Worm (Caenorhabditis elegans) whole organism, L4 larva: ENCODE data around the gene F49F1.15.

ENCODE experiments used
- D1046.2 ChIP-seq: fragments of 200-800 bp; sonication (Bioruptor generic); IDR thresholded peaks from 2 replicates; pipeline ENCODE4 v1.3.6; 2022; ENCODE audit warnings: missing genetic modification characterization, missing compliant biosample characterization
- F37D6.2 ChIP-seq: sonication (generic microtip); optimal IDR thresholded peaks from 2 replicates; lab custom pipeline; 2016; ENCODE audit warnings: mild to moderate bottlenecking, missing genetic modification characterization, missing compliant biosample characterization
- T20F7.1 ChIP-seq: fragments of 200-800 bp; sonication (Bioruptor generic); optimal IDR thresholded peaks from 2 replicates; lab custom pipeline; 2018; ENCODE audit warnings: mild to moderate bottlenecking, missing genetic modification characterization, missing compliant biosample characterization
- T26A8.4 ChIP-seq: fragments of 200-800 bp; sonication (Bioruptor generic); IDR thresholded peaks from 2 replicates; pipeline ENCODE4 v1.3.6; 2022; ENCODE audit warnings: missing genetic modification characterization, missing compliant biosample characterization
- Y48G9A.11 ChIP-seq: fragments of 200-800 bp; sonication (Bioruptor generic); IDR thresholded peaks from 2 replicates; pipeline ENCODE4 v1.3.6; 2022; ENCODE audit warnings: missing genetic modification reagents, missing genetic modification characterization, missing compliant biosample characterization
- Y5F2A.4 ChIP-seq: fragments of 200-800 bp; sonication (Bioruptor generic); optimal IDR thresholded peaks from 2 replicates; lab custom pipeline; 2018; ENCODE audit warnings: mild to moderate bottlenecking, missing genetic modification characterization, missing compliant biosample characterization
- ZK546.5 ChIP-seq, 2 experiments: sonication (generic microtip); optimal IDR thresholded peaks; 2 replicates each; lab custom pipeline; 2017; ENCODE audit warnings: missing biosample characterization in 2 of 2, missing genetic modification characterization in 2 of 2
- aly-2 ChIP-seq: sonication (generic microtip); optimal IDR thresholded peaks from 2 replicates; lab custom pipeline; 2018; ENCODE audit warnings: missing biosample characterization, missing genetic modification characterization
- ceh-20 ChIP-seq: fragments of 200-800 bp; sonication (Bioruptor generic); IDR thresholded peaks from 2 replicates; pipeline ENCODE4 v1.3.6; 2022; ENCODE audit warnings: missing genetic modification reagents, missing genetic modification characterization, missing compliant biosample characterization
- ceh-28 ChIP-seq: fragments of 150-350 bp; optimal IDR thresholded peaks from 2 replicates; lab custom pipeline; 2014; ENCODE audit warnings: missing biosample characterization, missing genetic modification reagents, missing genetic modification characterization
- ceh-82 ChIP-seq: sonication (generic microtip); optimal IDR thresholded peaks from 2 replicates; lab custom pipeline; 2017; ENCODE audit warnings: missing biosample characterization, missing genetic modification characterization
- cey-2 ChIP-seq: sonication (generic microtip); optimal IDR thresholded peaks from 3 replicates; lab custom pipeline; 2017; ENCODE audit warnings: missing genetic modification characterization, mild to moderate bottlenecking, missing compliant biosample characterization, antibody characterized with exemption, borderline replicate concordance; ENCODE audit not compliant: insufficient read depth
- ctbp-1 ChIP-seq: fragments of 200-800 bp; sonication (Bioruptor generic); IDR thresholded peaks from 2 replicates; pipeline ENCODE4 v1.3.6; 2022; ENCODE audit warnings: missing genetic modification reagents, missing genetic modification characterization, missing compliant biosample characterization
- dmd-6 ChIP-seq: fragments of 200-800 bp; sonication (Bioruptor generic); IDR thresholded peaks from 2 replicates; pipeline ENCODE4 v1.3.6; 2022; ENCODE audit warnings: missing genetic modification reagents, missing genetic modification characterization, missing compliant biosample characterization
- dpl-1 ChIP-seq: fragments of 150-350 bp; optimal IDR thresholded peaks from 2 replicates; lab custom pipeline; 2014; ENCODE audit warnings: missing biosample characterization, missing genetic modification reagents, missing genetic modification characterization
- duxl-1 ChIP-seq: sonication (generic microtip); optimal IDR thresholded peaks from 2 replicates; lab custom pipeline; 2016; ENCODE audit warnings: mild to moderate bottlenecking, missing genetic modification characterization, moderate library complexity, missing compliant biosample characterization; ENCODE audit not compliant: poor library complexity
- dve-1 ChIP-seq: sonication (generic microtip); optimal IDR thresholded peaks from 2 replicates; lab custom pipeline; 2017; ENCODE audit warnings: antibody characterized with exemption, mild to moderate bottlenecking, missing genetic modification characterization, missing compliant biosample characterization; ENCODE audit not compliant: insufficient read depth
- egl-27 ChIP-seq: sonication (generic microtip); optimal IDR thresholded peaks from 3 replicates; lab custom pipeline; 2017; ENCODE audit warnings: missing biosample characterization, missing genetic modification reagents, missing genetic modification characterization
- egl-43 ChIP-seq: fragments of 200-800 bp; sonication (Bioruptor generic); IDR thresholded peaks from 2 replicates; pipeline ENCODE4 v1.3.6; 2022; ENCODE audit warnings: missing genetic modification reagents, missing genetic modification characterization, missing compliant biosample characterization
- gei-8 ChIP-seq: fragments of 200-800 bp; sonication (Bioruptor generic); optimal IDR thresholded peaks from 2 replicates; lab custom pipeline; 2018; ENCODE audit warnings: mild to moderate bottlenecking, missing genetic modification characterization, missing compliant biosample characterization
- hif-1 ChIP-seq, 2 experiments: sonication (generic microtip); optimal IDR thresholded peaks; 2 replicates each; lab custom pipeline; 2016 to 2017; ENCODE audit warnings: missing compliant biosample characterization in 2 of 2, missing genetic modification characterization in 2 of 2, missing genetic modification reagents in 2 of 2, missing genotype in 2 of 2, mild to moderate bottlenecking in 1 of 2
- hlh-11 ChIP-seq: fragments of 200-800 bp; sonication (Bioruptor generic); optimal IDR thresholded peaks from 2 replicates; lab custom pipeline; 2018; ENCODE audit warnings: mild to moderate bottlenecking, missing genetic modification characterization, missing compliant biosample characterization
- hmg-1.1 ChIP-seq: fragments of 200-800 bp; sonication (Bioruptor generic); IDR thresholded peaks from 2 replicates; pipeline ENCODE4 v1.3.6; 2022; ENCODE audit warnings: missing genetic modification reagents, missing genetic modification characterization, missing compliant biosample characterization
- lsy-2 ChIP-seq, 2 experiments: fragments of 150-350 bp in 1 of 2; sonication (generic microtip) in 1 of 2; optimal IDR thresholded peaks; 2 replicates each; lab custom pipeline; 2014 to 2017; ENCODE audit warnings: missing biosample characterization in 2 of 2, missing genetic modification characterization in 2 of 2
- mdl-1 ChIP-seq, 2 experiments: fragments of 150-350 bp in 1 of 2; sonication (generic microtip) in 1 of 2; optimal IDR thresholded peaks; 2 replicates each; lab custom pipeline; 2014 to 2017; ENCODE audit warnings: missing biosample characterization in 2 of 2, missing genetic modification characterization in 2 of 2
- mdt-29 ChIP-seq: fragments of 200-800 bp; sonication (Bioruptor generic); IDR thresholded peaks from 2 replicates; pipeline ENCODE4 v1.3.6; 2022; ENCODE audit warnings: missing genetic modification reagents, missing genetic modification characterization, missing compliant biosample characterization
- mxl-3 ChIP-seq: fragments of 200-800 bp; sonication (Bioruptor generic); optimal IDR thresholded peaks from 2 replicates; lab custom pipeline; 2018; ENCODE audit warnings: mild to moderate bottlenecking, missing genetic modification characterization, missing compliant biosample characterization
- nhr-102 ChIP-seq: sonication (generic microtip); optimal IDR thresholded peaks from 2 replicates; lab custom pipeline; 2016; ENCODE audit warnings: mild to moderate bottlenecking, missing genetic modification characterization, moderate library complexity, missing compliant biosample characterization
- nhr-111 ChIP-seq: fragments of 200-800 bp; sonication (Bioruptor generic); optimal IDR thresholded peaks from 2 replicates; lab custom pipeline; 2018; ENCODE audit warnings: mild to moderate bottlenecking, missing genetic modification characterization, missing compliant biosample characterization
- nhr-25 ChIP-seq: sonication (generic microtip); optimal IDR thresholded peaks from 2 replicates; lab custom pipeline; 2017; ENCODE audit warnings: missing genetic modification characterization, mild to moderate bottlenecking, missing compliant biosample characterization, antibody characterized with exemption, moderate library complexity, borderline replicate concordance; ENCODE audit not compliant: insufficient read depth
- nhr-41 ChIP-seq: fragments of 200-800 bp; sonication (Bioruptor generic); IDR thresholded peaks from 2 replicates; pipeline ENCODE4 v1.3.6; 2022; ENCODE audit warnings: missing genetic modification reagents, missing genetic modification characterization, missing compliant biosample characterization
- nhr-48 ChIP-seq: sonication (generic microtip); optimal IDR thresholded peaks from 2 replicates; lab custom pipeline; 2016; ENCODE audit warnings: mild to moderate bottlenecking, missing genetic modification characterization, missing compliant biosample characterization
- nhr-6 ChIP-seq: fragments of 150-350 bp; optimal IDR thresholded peaks from 2 replicates; lab custom pipeline; 2014; ENCODE audit warnings: missing biosample characterization, missing genetic modification characterization
- nhr-76 ChIP-seq: fragments of 150-350 bp; optimal IDR thresholded peaks from 2 replicates; lab custom pipeline; 2014; ENCODE audit warnings: missing biosample characterization, missing genetic modification characterization
- nhr-77 ChIP-seq: fragments of 150-350 bp; optimal IDR thresholded peaks from 2 replicates; lab custom pipeline; 2014; ENCODE audit warnings: missing biosample characterization, missing genetic modification characterization
- pha-4 ChIP-seq, 2 experiments: fragments of 150-350 bp in 1 of 2; fragments of 200-800 bp in 1 of 2; sonication (Bioruptor generic) in 1 of 2; IDR thresholded peaks in 1 of 2; optimal IDR thresholded peaks in 1 of 2; 2 replicates each; pipeline versions ENCODE4 v1.3.6 to Lab custom; 2014 to 2022; ENCODE audit warnings: missing genetic modification characterization in 2 of 2, missing genetic modification reagents in 2 of 2, missing biosample characterization in 1 of 2, missing compliant biosample characterization in 1 of 2
- php-3 ChIP-seq: fragments of 200-800 bp; sonication (Bioruptor generic); IDR thresholded peaks from 2 replicates; pipeline ENCODE4 v1.3.6; 2022; ENCODE audit warnings: missing genetic modification reagents, missing genetic modification characterization, missing compliant biosample characterization
- pqm-1 ChIP-seq: sonication (generic microtip); optimal IDR thresholded peaks from 2 replicates; lab custom pipeline; 2017; ENCODE audit warnings: missing biosample characterization, missing genetic modification characterization
- spr-1 ChIP-seq: sonication (generic microtip); optimal IDR thresholded peaks from 2 replicates; lab custom pipeline; 2016; ENCODE audit warnings: mild to moderate bottlenecking, missing genetic modification characterization, missing compliant biosample characterization
- vab-7 ChIP-seq: fragments of 200-800 bp; sonication (Bioruptor generic); IDR thresholded peaks from 2 replicates; pipeline ENCODE4 v1.3.6; 2022; ENCODE audit warnings: missing genetic modification reagents, missing genetic modification characterization, missing compliant biosample characterization
- ztf-11 ChIP-seq: fragments of 150-350 bp; optimal IDR thresholded peaks from 2 replicates; lab custom pipeline; 2014; ENCODE audit warnings: missing biosample characterization, missing genetic modification characterization

F49F1.15 gene

DNA sequence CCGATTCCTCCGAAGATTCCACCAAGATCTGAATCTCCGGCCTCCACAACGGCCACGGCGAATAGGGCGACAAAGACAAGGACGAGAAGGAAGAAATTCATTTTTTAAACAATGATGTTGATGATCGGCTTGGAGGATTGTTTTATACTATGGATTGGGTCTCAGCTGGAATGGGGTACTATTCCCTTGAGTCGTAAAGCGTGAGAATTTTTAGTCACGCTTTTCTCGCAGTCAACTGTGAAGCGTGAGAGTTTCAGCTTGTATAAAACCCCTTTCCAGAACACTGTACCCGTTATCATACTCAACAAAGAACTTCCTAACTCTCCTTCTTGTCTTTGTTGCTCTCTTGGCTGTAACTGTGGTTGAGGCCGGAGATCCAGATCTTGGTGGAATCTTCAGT, at the start of gene F49F1.15:
Gene F49F1.15 (minus strand): TSS at position 101 of the 400 bp plus-strand sequence.
- TF ChIP-seq dmd-6 (GFP tag; lab: Robert Waterston, UW) (no peak), Y5F2A.4 (GFP tag; lab: Kevin White, UChicago) (no peak), cey-2 (no peak), nhr-77 (no peak), mxl-3 (no peak), nhr-111 (GFP tag; lab: Kevin White, UChicago) (no peak), dpl-1 (no peak), nhr-102 (tag; lab: Kevin White, UChicago) (no peak), hif-1 (tag; optimal IDR thresholded peaks at IDR 0.05; lab: Kevin White, UChicago) (no peak), ceh-82 (tag; lab: Kevin White, UChicago) (no peak), T20F7.1 (GFP tag; lab: Kevin White, UChicago) (no peak)

DNA sequence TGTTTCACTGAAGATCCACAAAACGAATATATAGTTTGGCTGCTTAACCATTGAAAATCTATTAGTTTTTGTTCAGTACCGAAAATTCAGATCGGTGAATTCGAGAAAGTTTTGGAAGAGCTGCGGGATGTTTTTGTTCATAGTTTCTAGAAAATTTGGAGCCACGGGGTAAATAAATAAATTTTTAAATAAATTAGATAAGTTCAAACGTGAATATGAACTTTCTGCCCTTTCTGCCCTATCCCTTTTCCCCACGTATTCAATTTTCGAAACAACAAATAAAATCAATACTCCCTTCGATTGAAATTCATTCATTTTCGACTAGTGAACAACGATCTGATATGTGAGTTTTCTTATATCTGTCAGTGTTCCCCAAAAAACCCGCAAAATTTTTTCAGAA, 47.7 kb upstream of the F49F1.15 start, which contains the start of gene scrm-5:
Gene scrm-5 (plus strand): TSS at position 301 of the 400 bp plus-strand sequence.
- TF ChIP-seq dmd-6 (GFP tag; lab: Robert Waterston, UW) (no peak), gei-8 (GFP tag; lab: Kevin White, UChicago) (no peak), egl-43 (GFP tag; lab: Robert Waterston, UW) (no peak), ZK546.5 (tag; optimal IDR thresholded peaks at IDR 0.05; lab: Kevin White, UChicago) (no peak), nhr-48 (tag; lab: Kevin White, UChicago) (no peak), nhr-25 (no peak), mdt-29 (no peak), ztf-11 (tag; lab: Kevin White, UChicago) (no peak), vab-7 (no peak), spr-1 (tag; lab: Kevin White, UChicago) (no peak), php-3 (GFP tag; lab: Robert Waterston, UW) (no peak), ceh-28 (tag; lab: Kevin White, UChicago) (no peak), ctbp-1 (GFP tag; lab: Robert Waterston, UW) (no peak), lsy-2 (tag; optimal IDR thresholded peaks at IDR 0.05; lab: Kevin White, UChicago) (no peak), Y48G9A.11 (GFP tag; lab: Robert Waterston, UW) (no peak), nhr-76 (tag; lab: Kevin White, UChicago) (no peak), mdl-1 (tag; optimal IDR thresholded peaks at IDR 0.05; lab: Kevin White, UChicago) (no peak), dve-1 (tag; lab: Kevin White, UChicago) (no peak), pqm-1 (tag; lab: Kevin White, UChicago) (no peak)

DNA sequence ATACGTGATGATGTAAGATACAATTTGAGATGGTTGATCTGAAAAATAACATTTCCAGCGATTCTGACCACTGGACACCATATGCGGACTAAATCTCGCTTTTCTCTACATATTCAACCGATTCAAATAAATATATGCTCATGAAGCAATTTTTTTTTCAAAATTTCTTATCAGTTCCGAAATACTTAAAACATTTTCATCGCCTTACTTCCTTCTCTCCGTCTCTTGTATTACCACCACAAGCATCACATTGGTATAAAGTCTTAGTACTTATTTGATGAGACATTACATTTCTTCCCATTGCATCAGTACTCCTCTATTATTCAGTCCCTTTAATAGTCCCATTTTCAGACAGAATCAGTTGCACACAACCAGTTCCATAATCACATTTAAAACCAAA, 40.2 kb upstream of the F49F1.15 start, which contains the start of gene K08D10.14:
Gene K08D10.14 (plus strand): TSS at position 301 of the 400 bp plus-strand sequence.
- no peak for TF ChIP-seq D1046.2 (GFP tag; lab: Robert Waterston, UW)
- no peak for TF ChIP-seq ztf-11 (tag; lab: Kevin White, UChicago)
- TF ChIP-seq duxl-1 (tag; lab: Kevin White, UChicago) = no peak
- TF ChIP-seq ceh-20 (GFP tag; lab: Robert Waterston, UW) = no peak
- TF ChIP-seq hif-1 (tag; optimal IDR thresholded peaks at IDR 0.05; lab: Kevin White, UChicago) = no peak
- no peak for TF ChIP-seq php-3 (GFP tag; lab: Robert Waterston, UW)
- no peak for TF ChIP-seq pha-4 (GFP tag; IDR thresholded peaks at IDR 0.05; lab: Robert Waterston, UW)
- TF ChIP-seq pha-4 (tag; optimal IDR thresholded peaks at IDR 0.05; lab: Kevin White, UChicago) = no peak
- no peak for TF ChIP-seq egl-27 (tag; lab: Kevin White, UChicago)
- no peak for TF ChIP-seq hmg-1.1 (GFP tag; lab: Robert Waterston, UW)
- TF ChIP-seq nhr-6 = no peak
- TF ChIP-seq nhr-25 = no peak
- no peak for TF ChIP-seq Y5F2A.4 (GFP tag; lab: Kevin White, UChicago)
- TF ChIP-seq nhr-41 (GFP tag; lab: Robert Waterston, UW) = no peak
- no peak for TF ChIP-seq hlh-11 (tag; lab: Kevin White, UChicago)
- no peak for TF ChIP-seq T26A8.4
- no peak for TF ChIP-seq aly-2 (tag; lab: Kevin White, UChicago)
- no peak for TF ChIP-seq pqm-1 (tag; lab: Kevin White, UChicago)
- no peak for TF ChIP-seq F37D6.2
